Worm (Caenorhabditis elegans): ENCODE results near the gene vkmt-1.
A peak's percentile ranks its signal among the peaks of the same experiment; 100 is the strongest.

vkmt-1 gene

ce11 chrIV:12268272-12269045 is 10.1 kb upstream of the vkmt-1 start, which contains the start of the genes ppm-1.H and rpl-34 (continued):
- TF ChIP-seq zfp-3 (GFP tag; conservative IDR thresholded peaks at IDR 0.05) = no peak
- no peak for TF ChIP-seq arid-1 (GFP tag; conservative IDR thresholded peaks at IDR 0.05)
- TF ChIP-seq vab-7 (GFP tag; IDR thresholded peaks at IDR 0.05) = no peak
- no peak for TF ChIP-seq ZK337.2 (GFP tag; IDR thresholded peaks at IDR 0.05)
- TF ChIP-seq lir-3 (tag; optimal IDR thresholded peaks at IDR 0.05) = no peak
- TF ChIP-seq nhr-25 (tag; optimal IDR thresholded peaks at IDR 0.05; ENCODE audit: borderline replicate concordance, insufficient read depth) = no peak

ce11 chrIV:12270392-12270791 is 8.1 kb upstream of the vkmt-1 start, which contains the start of gene C42C1.3:
TSS of gene C42C1.3 (minus strand) at chrIV:12270492.
- TF ChIP-seq aha-1 (tag) (peak; percentile 9), T26A8.4 (GFP tag; IDR thresholded peaks at IDR 0.05) (no peak), snpc-4 (tag; optimal IDR thresholded peaks at IDR 0.05) (no peak), F44E2.7 (GFP tag; IDR thresholded peaks at IDR 0.05) (no peak), unc-62 (GFP tag; optimal IDR thresholded peaks at IDR 0.05 in 1 of 2) (no peak), unc-62 (tag; optimal IDR thresholded peaks at IDR 0.05) (no peak), hlh-11 (tag; optimal IDR thresholded peaks at IDR 0.05) (no peak)

- TF ChIP-seq ceh-82 (tag; optimal IDR thresholded peaks at IDR 0.05) (no peak), lsy-2 (tag; optimal IDR thresholded peaks at IDR 0.05) (no peak), nhr-111 (GFP tag; optimal IDR thresholded peaks at IDR 0.05) (no peak), Y48G9A.11 (GFP tag; IDR thresholded peaks at IDR 0.05) (no peak)
Measured at ce11 chrIV:12274365-12274764, 4.2 kb upstream of the vkmt-1 start.

- TF ChIP-seq nhr-77 (tag; optimal IDR thresholded peaks at IDR 0.05) = no peak
- TF ChIP-seq F44E2.7 (GFP tag; IDR thresholded peaks at IDR 0.05) = no peak
- TF ChIP-seq egl-27 (tag; optimal IDR thresholded peaks at IDR 0.05) = no peak
- no peak for TF ChIP-seq F37D6.2 (tag; optimal IDR thresholded peaks at IDR 0.05)
- TF ChIP-seq daf-19 (GFP tag; conservative IDR thresholded peaks at IDR 0.05) = no peak
- TF ChIP-seq tag-97 (GFP tag; IDR thresholded peaks at IDR 0.05) = no peak
- TF ChIP-seq ceh-32 (tag; optimal IDR thresholded peaks at IDR 0.05; ENCODE audit: poor library complexity) = no peak
- TF ChIP-seq zfp-2 (tag; optimal IDR thresholded peaks at IDR 0.05) = no peak
- no peak for TF ChIP-seq zfp-3 (GFP tag; conservative IDR thresholded peaks at IDR 0.05)
- TF ChIP-seq mep-1 (tag; optimal IDR thresholded peaks at IDR 0.05) = no peak
- TF ChIP-seq nhr-25 (tag; optimal IDR thresholded peaks at IDR 0.05; ENCODE audit: borderline replicate concordance, insufficient read depth) = no peak
Measured at ce11 chrIV:12275892-12276291, 2.6 kb upstream of the vkmt-1 start, which contains the start of gene vps-8. TSS of gene vps-8 (minus strand) at chrIV:12275992.

ce11 chrIV:12279340-12279739 is 815 bp downstream of the vkmt-1 start, which contains the start of gene ltah-1.1:
TSS of gene ltah-1.1 (plus strand) at chrIV:12279622.
- TF ChIP-seq daf-16 (GFP tag; optimal IDR thresholded peaks at IDR 0.05) (no peak), daf-16 (tag; optimal IDR thresholded peaks at IDR 0.05) (peak; percentile 16), ceh-28 (tag; optimal IDR thresholded peaks at IDR 0.05) (no peak), lin-1 (GFP tag; IDR thresholded peaks at IDR 0.05) (no peak), nhr-28 (tag; optimal IDR thresholded peaks at IDR 0.05) (peak; percentile 20), pqm-1 (tag; optimal IDR thresholded peaks at IDR 0.05) (no peak), mdt-29 (GFP tag; IDR thresholded peaks at IDR 0.05) (no peak), hlh-30 (tag; optimal IDR thresholded peaks at IDR 0.05; ENCODE audit: insufficient read depth) (no peak), aha-1 (tag) (no peak), Y105C5A.15 (GFP tag; IDR thresholded peaks at IDR 0.05) (no peak), vab-7 (GFP tag; IDR thresholded peaks at IDR 0.05) (no peak), zfp-3 (GFP tag; conservative IDR thresholded peaks at IDR 0.05) (no peak), daf-8 (GFP tag; IDR thresholded peaks at IDR 0.05) (no peak), nhr-111 (GFP tag; optimal IDR thresholded peaks at IDR 0.05) (no peak), ctbp-1 (GFP tag; IDR thresholded peaks at IDR 0.05) (no peak), Y5F2A.4 (GFP tag; optimal IDR thresholded peaks at IDR 0.05) (no peak), attf-4 (tag; optimal IDR thresholded peaks at IDR 0.05) (no peak), aly-2 (tag; optimal IDR thresholded peaks at IDR 0.05) (no peak), spr-3 (GFP tag; optimal IDR thresholded peaks at IDR 0.05) (no peak), zfp-2 (tag; optimal IDR thresholded peaks at IDR 0.05) (no peak), mxl-3 (GFP tag; optimal IDR thresholded peaks at IDR 0.05) (no peak), unc-130 (GFP tag; optimal IDR thresholded peaks at IDR 0.05) (no peak), egl-27 (tag; optimal IDR thresholded peaks at IDR 0.05) (no peak), zag-1 (tag; optimal IDR thresholded peaks at IDR 0.05) (no peak)

All from whole organism, L4 larva.